Worm (Caenorhabditis elegans): Measurements from ENCODE around the gene F35G12.12.

F35G12.12 gene

DNA sequence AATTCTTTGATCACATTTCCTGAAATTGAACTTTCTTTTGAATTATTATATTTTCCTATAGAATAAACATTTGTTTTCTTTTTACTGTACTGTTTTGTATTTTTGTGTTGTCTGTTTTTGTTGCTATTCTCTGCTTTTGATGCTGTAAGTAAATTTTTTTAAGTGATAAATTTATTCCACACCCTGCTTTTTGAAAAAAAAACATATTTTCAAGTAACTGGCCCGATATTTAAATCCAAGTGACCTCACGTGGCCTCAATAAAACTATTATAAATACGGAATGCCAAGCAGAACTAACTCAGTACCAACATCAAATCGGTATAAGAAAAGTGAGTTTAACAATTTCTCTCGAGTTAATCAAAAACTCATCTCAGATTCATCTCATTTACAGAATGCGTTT is 46.6 kb downstream of the F35G12.12 start, which contains the start of gene clec-151:
Gene clec-151, plus strand, starts transcription at position 301 of the 400 bp plus-strand sequence.
- TF ChIP-seq ama-1 (optimal IDR thresholded peaks at IDR 0.05), result no peak
- no peak for TF ChIP-seq vab-15 (tag; optimal IDR thresholded peaks at IDR 0.05)
- no peak for TF ChIP-seq ceh-90 (tag; optimal IDR thresholded peaks at IDR 0.05)
- no peak for TF ChIP-seq lir-3 (tag; optimal IDR thresholded peaks at IDR 0.05; ENCODE audit: poor library complexity)
- TF ChIP-seq pag-3 (tag; optimal IDR thresholded peaks at IDR 0.05; ENCODE audit: borderline replicate concordance, insufficient read depth), result no peak
- no peak for TF ChIP-seq lin-39 (tag; optimal IDR thresholded peaks at IDR 0.05)
- no peak for TF ChIP-seq Y116A8C.19 (tag; optimal IDR thresholded peaks at IDR 0.05; ENCODE audit: borderline replicate concordance)
- TF ChIP-seq isw-1 (GFP tag; IDR thresholded peaks at IDR 0.05), result no peak
- no peak for TF ChIP-seq swsn-7 (tag; optimal IDR thresholded peaks at IDR 0.05)
- TF ChIP-seq lin-15B (tag; optimal IDR thresholded peaks at IDR 0.05), result no peak
- TF ChIP-seq sup-37 (GFP tag; optimal IDR thresholded peaks at IDR 0.05), result no peak
- no peak for TF ChIP-seq nhr-84 (tag; optimal IDR thresholded peaks at IDR 0.05)
- TF ChIP-seq mep-1 (tag; optimal IDR thresholded peaks at IDR 0.05), result no peak
- TF ChIP-seq lsy-2 (tag; optimal IDR thresholded peaks at IDR 0.05), result no peak
- no peak for TF ChIP-seq xbp-1 (tag; optimal IDR thresholded peaks at IDR 0.05)
- TF ChIP-seq zip-4 (GFP tag; optimal IDR thresholded peaks at IDR 0.05), result no peak
- TF ChIP-seq sox-4 (tag; optimal IDR thresholded peaks at IDR 0.05), result no peak
